Worm (Caenorhabditis elegans): ENCODE measurements around the gene col-91.

Gene col-91

DNA sequence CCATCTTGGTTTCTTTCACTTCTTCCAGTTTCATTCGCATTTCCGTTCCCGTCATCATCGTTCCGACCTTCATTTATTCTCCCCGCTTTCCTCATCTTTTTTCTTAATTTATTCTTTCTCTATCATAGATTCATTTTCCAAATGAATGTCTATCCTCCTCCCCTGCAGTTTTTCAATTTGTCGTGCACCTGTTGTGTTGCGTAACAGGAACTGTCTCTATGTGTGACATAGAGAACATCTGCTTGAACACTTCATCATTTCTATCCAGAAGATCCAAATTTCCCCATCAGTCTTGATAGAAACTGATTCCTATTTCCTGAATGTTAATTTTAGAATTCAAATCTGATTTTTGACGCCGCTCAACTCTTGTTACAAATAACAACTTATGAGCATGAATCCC, 20.1 kb upstream of the col-91 start:
- TF ChIP-seq pag-3 (tag; optimal IDR thresholded peaks at IDR 0.05; ENCODE audit: borderline replicate concordance, insufficient read depth) = no peak
- TF ChIP-seq C34B4.2 (tag; optimal IDR thresholded peaks at IDR 0.05) = no peak
- TF ChIP-seq tbx-2 (tag; optimal IDR thresholded peaks at IDR 0.05) = peak; percentile 47
- peak; percentile 3 for TF ChIP-seq unc-86 (tag; optimal IDR thresholded peaks at IDR 0.05)
- TF ChIP-seq grh-1 (GFP tag; IDR thresholded peaks at IDR 0.05) = no peak
- no peak for TF ChIP-seq nhr-76 (tag; optimal IDR thresholded peaks at IDR 0.05)
- TF ChIP-seq unc-98 (GFP tag; IDR thresholded peaks at IDR 0.05) = no peak
- no peak for TF ChIP-seq fos-1 (tag; optimal IDR thresholded peaks at IDR 0.05)
- TF ChIP-seq nhr-237 (tag; optimal IDR thresholded peaks at IDR 0.05) = no peak
- TF ChIP-seq nhr-85 (tag) = peak; percentile 54
- no peak for TF ChIP-seq mdl-1 (tag; optimal IDR thresholded peaks at IDR 0.05)
- TF ChIP-seq aha-1 (tag; optimal IDR thresholded peaks at IDR 0.05) = no peak
- TF ChIP-seq ztf-11 (tag; optimal IDR thresholded peaks at IDR 0.05) = peak in 1 of 2 experiments; percentile 69
- no peak for TF ChIP-seq vab-15 (tag; optimal IDR thresholded peaks at IDR 0.05)
- TF ChIP-seq lin-35 (GFP tag; optimal IDR thresholded peaks at IDR 0.05) = no peak
- no peak for TF ChIP-seq jun-1 (tag; optimal IDR thresholded peaks at IDR 0.05)
- TF ChIP-seq ama-1 (optimal IDR thresholded peaks at IDR 0.05) = no peak

DNA sequence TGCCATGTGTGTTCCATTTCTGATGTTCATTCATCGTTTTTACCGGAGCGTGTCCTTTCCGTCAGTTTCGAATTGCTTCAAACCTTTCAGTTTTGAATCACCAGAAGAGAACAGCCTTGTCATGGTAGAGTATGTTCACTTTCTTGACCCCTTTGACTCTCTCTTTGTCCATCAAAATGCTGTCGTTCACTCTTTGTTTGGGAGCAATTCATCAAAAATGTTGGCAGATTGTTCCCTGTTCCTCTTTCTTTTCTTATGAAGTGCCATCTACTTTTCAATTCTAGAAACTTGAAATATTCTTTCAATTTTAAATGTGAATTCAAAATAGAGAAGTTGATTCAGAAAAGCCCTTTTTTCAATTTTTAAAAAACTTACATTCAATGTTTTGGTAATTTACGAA, 17.8 kb upstream of the col-91 start:
- TF ChIP-seq blmp-1 (tag; optimal IDR thresholded peaks at IDR 0.05) = no peak

DNA sequence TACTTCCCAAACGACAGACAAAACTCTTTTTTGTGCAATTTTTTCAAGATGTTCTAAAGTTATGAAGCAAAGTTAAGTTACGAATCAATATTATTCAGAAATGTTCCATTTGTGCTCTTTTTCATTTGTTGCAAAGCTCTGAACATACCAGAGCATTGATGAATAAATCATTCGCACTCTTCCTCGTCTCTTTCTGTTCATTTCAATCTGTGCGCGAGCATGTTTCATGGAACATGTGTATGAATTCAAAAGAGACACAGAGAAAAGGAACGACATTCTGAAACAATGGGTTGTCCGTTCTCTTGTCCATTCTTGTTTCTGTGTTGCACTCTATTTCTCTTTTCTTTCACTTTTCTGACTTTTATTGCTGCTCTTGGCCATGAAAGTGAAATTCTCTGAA, 16.9 kb upstream of the col-91 start:
- no peak for TF ChIP-seq ets-5 (GFP tag; IDR thresholded peaks at IDR 0.05)
- no peak for TF ChIP-seq dpl-1 (GFP tag; optimal IDR thresholded peaks at IDR 0.05)
- no peak for TF ChIP-seq unc-98 (GFP tag; IDR thresholded peaks at IDR 0.05)
- no peak for TF ChIP-seq Y116A8C.19 (tag; optimal IDR thresholded peaks at IDR 0.05; ENCODE audit: borderline replicate concordance)
- TF ChIP-seq ceh-63 (GFP tag; optimal IDR thresholded peaks at IDR 0.05) = no peak
- TF ChIP-seq efl-1 (optimal IDR thresholded peaks at IDR 0.05) = no peak
- no peak for TF ChIP-seq efl-1 (GFP tag; optimal IDR thresholded peaks at IDR 0.05 in 1 of 2)
- no peak for TF ChIP-seq unc-62 (GFP tag; optimal IDR thresholded peaks at IDR 0.05)
- TF ChIP-seq sptf-1 (tag; optimal IDR thresholded peaks at IDR 0.05) = no peak
- TF ChIP-seq efl-3 (GFP tag; optimal IDR thresholded peaks at IDR 0.05) = no peak
- no peak for TF ChIP-seq xbp-1 (tag; optimal IDR thresholded peaks at IDR 0.05)
- no peak for TF ChIP-seq snpc-4 (tag; optimal IDR thresholded peaks at IDR 0.05)
- TF ChIP-seq blmp-1 (tag; optimal IDR thresholded peaks at IDR 0.05) = no peak
- no peak for TF ChIP-seq elt-2 (tag; optimal IDR thresholded peaks at IDR 0.05)
- no peak for TF ChIP-seq sup-37 (GFP tag; optimal IDR thresholded peaks at IDR 0.05)

DNA sequence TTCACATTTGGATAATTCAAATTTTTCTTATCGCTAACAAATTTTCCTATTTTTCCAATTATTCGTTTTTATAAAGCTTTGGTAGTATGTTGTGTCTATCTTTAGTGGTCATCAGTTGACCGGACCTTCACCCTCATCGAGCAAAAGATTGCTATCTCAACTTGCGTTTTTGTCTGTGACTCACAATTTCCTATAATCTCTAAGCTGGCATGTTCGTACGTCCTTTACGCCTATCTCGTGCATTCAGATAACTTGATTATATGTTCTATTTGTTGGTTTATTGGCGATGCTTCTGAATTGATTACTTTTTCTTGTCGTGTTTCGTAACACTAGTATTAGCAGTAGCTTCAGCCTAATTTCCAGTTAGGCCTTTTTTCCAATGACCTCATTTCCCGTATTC, 16.1 kb upstream of the col-91 start:
- TF ChIP-seq fkh-4 (tag; optimal IDR thresholded peaks at IDR 0.05; ENCODE audit: borderline replicate concordance) (no peak), efl-3 (GFP tag; optimal IDR thresholded peaks at IDR 0.05) (no peak), ceh-88 (GFP tag; IDR thresholded peaks at IDR 0.05) (no peak), nhr-28 (tag; optimal IDR thresholded peaks at IDR 0.05) (no peak), ama-1 (optimal IDR thresholded peaks at IDR 0.05) (no peak)

DNA sequence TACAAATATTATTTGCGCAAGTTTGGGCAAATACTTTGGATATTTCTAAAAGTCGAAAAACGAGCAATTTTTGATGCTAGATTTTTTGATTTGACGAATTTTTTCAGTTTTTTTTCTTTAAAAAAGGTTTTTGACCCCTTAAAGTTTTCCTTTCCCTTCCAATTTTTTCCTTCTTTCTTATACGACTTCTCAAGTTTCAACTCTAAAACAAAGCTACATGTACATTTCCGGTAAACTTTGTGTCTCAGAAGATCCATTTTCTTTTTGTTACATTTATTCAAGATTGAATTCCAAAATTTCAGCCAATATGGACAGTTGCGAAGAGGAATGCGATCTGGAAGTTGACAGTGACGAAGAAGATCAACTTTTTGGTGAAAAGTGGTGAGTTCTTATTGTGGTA, 15.3 kb upstream of the col-91 start, which contains the start of gene mig-10:
Gene mig-10 (plus strand): TSS at position 301 of the 400 bp plus-strand sequence.
- TF ChIP-seq fos-1 (tag; optimal IDR thresholded peaks at IDR 0.05) = no peak
- no peak for TF ChIP-seq fkh-8 (tag; optimal IDR thresholded peaks at IDR 0.05)
- no peak for TF ChIP-seq zip-4 (GFP tag; optimal IDR thresholded peaks at IDR 0.05)
- TF ChIP-seq isw-1 (GFP tag; IDR thresholded peaks at IDR 0.05) = no peak
- TF ChIP-seq irx-1 (tag; optimal IDR thresholded peaks at IDR 0.05) = no peak
- no peak for TF ChIP-seq ama-1 (optimal IDR thresholded peaks at IDR 0.05)
- TF ChIP-seq C04F5.9 (tag; optimal IDR thresholded peaks at IDR 0.05) = no peak
- no peak for TF ChIP-seq C34B4.2 (tag; optimal IDR thresholded peaks at IDR 0.05)
- no peak for TF ChIP-seq sptf-1 (tag; optimal IDR thresholded peaks at IDR 0.05)
- no peak for TF ChIP-seq jun-1 (tag; optimal IDR thresholded peaks at IDR 0.05)
- TF ChIP-seq zag-1 (tag; optimal IDR thresholded peaks at IDR 0.05) = no peak
- no peak for TF ChIP-seq hpl-2 (GFP tag; optimal IDR thresholded peaks at IDR 0.05)
- TF ChIP-seq tbx-2 (tag; optimal IDR thresholded peaks at IDR 0.05) = no peak
- TF ChIP-seq ces-1 (GFP tag; optimal IDR thresholded peaks at IDR 0.05) = no peak
- no peak for TF ChIP-seq pag-3 (tag; optimal IDR thresholded peaks at IDR 0.05; ENCODE audit: borderline replicate concordance, insufficient read depth)
- TF ChIP-seq elt-2 (tag; optimal IDR thresholded peaks at IDR 0.05) = no peak
